Fruit fly (Drosophila melanogaster) whole organism, embryonic: ENCODE data around the gene ATP7.

Experiments used
- Atf6 ChIP-seq: fragments of 200-800 bp; sonication (Bioruptor generic); IDR thresholded peaks from 2 replicates; pipeline ENCODE4 v1.3.6; 2022; ENCODE audit warnings: missing biosample characterization, missing genetic modification characterization
- B-H2 ChIP-seq: fragments of 200-800 bp; sonication (Bioruptor generic); optimal IDR thresholded peaks from 2 replicates; lab custom pipeline; 2018; ENCODE audit warnings: missing biosample characterization, mild to moderate bottlenecking, missing genetic modification characterization
- Bgb ChIP-seq: fragments of 200-800 bp; sonication (Bioruptor generic); IDR thresholded peaks from 2 replicates; pipeline ENCODE4 v1.3.6; 2022; ENCODE audit warnings: missing biosample characterization, missing genetic modification characterization; ENCODE audit not compliant: partially characterized antibody
- C15 ChIP-seq: fragments of 200-800 bp; sonication (Bioruptor generic); IDR thresholded peaks from 3 replicates; pipeline ENCODE4 v1.3.6; 2022; ENCODE audit warnings: missing biosample characterization, missing genetic modification characterization
- CG10979 ChIP-seq: fragments of 200-800 bp; sonication (Bioruptor generic); optimal IDR thresholded peaks from 2 replicates; lab custom pipeline; 2018; ENCODE audit warnings: missing biosample characterization, mild to moderate bottlenecking, missing genetic modification characterization, moderate library complexity
- CG12071 ChIP-seq: fragments of 200-800 bp; sonication (Bioruptor generic); optimal IDR thresholded peaks from 3 replicates; lab custom pipeline; 2018; ENCODE audit warnings: missing biosample characterization, mild to moderate bottlenecking, missing genetic modification characterization
- CG12155 ChIP-seq: fragments of 200-800 bp; sonication (Bioruptor generic); optimal IDR thresholded peaks from 3 replicates; lab custom pipeline; 2016; ENCODE audit warnings: missing biosample characterization, missing genetic modification characterization
- CG12744 ChIP-seq: fragments of 200-800 bp; sonication (Bioruptor generic); optimal IDR thresholded peaks from 2 replicates; lab custom pipeline; 2016; ENCODE audit warnings: missing biosample characterization, missing genetic modification characterization
- CG12942 ChIP-seq: fragments of 200-800 bp; sonication (Bioruptor generic); optimal IDR thresholded peaks from 3 replicates; lab custom pipeline; 2016; ENCODE audit warnings: missing biosample characterization, missing genetic modification characterization
- CG13123 ChIP-seq: fragments of 200-800 bp; sonication (Bioruptor generic); optimal IDR thresholded peaks from 2 replicates; lab custom pipeline; 2016; ENCODE audit warnings: missing biosample characterization, missing genetic modification characterization
- CG14014 ChIP-seq: fragments of 200-800 bp; sonication (Bioruptor generic); IDR thresholded peaks from 2 replicates; pipeline ENCODE4 v1.3.6; 2022; ENCODE audit warnings: missing biosample characterization, missing genetic modification characterization
- CG14050 ChIP-seq: fragments of 200-800 bp; sonication (Bioruptor generic); IDR thresholded peaks from 3 replicates; pipeline ENCODE4 v1.3.6; 2022; ENCODE audit warnings: missing biosample characterization, missing genetic modification characterization
- CG15269 ChIP-seq: fragments of 200-800 bp; sonication (Bioruptor generic); optimal IDR thresholded peaks from 2 replicates; lab custom pipeline; 2018; ENCODE audit warnings: missing biosample characterization, mild to moderate bottlenecking, missing genetic modification characterization, moderate library complexity
- CG16815 ChIP-seq: fragments of 200-800 bp; sonication (Bioruptor generic); optimal IDR thresholded peaks from 3 replicates; lab custom pipeline; 2017; ENCODE audit warnings: missing biosample characterization, mild to moderate bottlenecking, missing genetic modification characterization
- CG2678 ChIP-seq: fragments of 200-800 bp; sonication (Bioruptor generic); optimal IDR thresholded peaks from 3 replicates; lab custom pipeline; 2019; ENCODE audit warnings: missing biosample characterization, mild to moderate bottlenecking, missing genetic modification characterization, moderate library complexity
- CG2712 ChIP-seq: fragments of 200-800 bp; optimal IDR thresholded peaks from 3 replicates; lab custom pipeline; 2019; ENCODE audit warnings: missing biosample characterization, mild to moderate bottlenecking, missing genetic modification characterization, moderate library complexity
- CG31365 ChIP-seq: fragments of 200-800 bp; sonication (Bioruptor generic); optimal IDR thresholded peaks from 2 replicates; lab custom pipeline; 2018; ENCODE audit warnings: missing biosample characterization, mild to moderate bottlenecking, missing genetic modification characterization
- CG31441 ChIP-seq: fragments of 200-800 bp; sonication (Bioruptor generic); IDR thresholded peaks from 2 replicates; pipeline ENCODE4 v1.3.6; 2022; ENCODE audit warnings: missing biosample characterization, missing genetic modification characterization
- CG3163 ChIP-seq: fragments of 200-800 bp; sonication (Bioruptor generic); optimal IDR thresholded peaks from 3 replicates; lab custom pipeline; 2016; ENCODE audit warnings: missing biosample characterization, missing genetic modification characterization
- CG3281 ChIP-seq: fragments of 200-800 bp; sonication (Bioruptor generic); optimal IDR thresholded peaks from 3 replicates; lab custom pipeline; 2017; ENCODE audit warnings: missing biosample characterization, mild to moderate bottlenecking, missing genetic modification characterization
- CG33213 ChIP-seq: fragments of 200-800 bp; sonication (Bioruptor generic); optimal IDR thresholded peaks from 3 replicates; lab custom pipeline; 2016; ENCODE audit warnings: missing biosample characterization, missing genetic modification characterization
- CG3995 ChIP-seq: fragments of 200-800 bp; sonication (Bioruptor generic); optimal IDR thresholded peaks from 3 replicates; lab custom pipeline; 2016; ENCODE audit warnings: missing biosample characterization, missing genetic modification characterization
- CG4730 ChIP-seq: fragments of 200-800 bp; sonication (Bioruptor generic); IDR thresholded peaks from 2 replicates; pipeline ENCODE4 v1.3.6; 2022; ENCODE audit warnings: missing biosample characterization, missing genetic modification characterization
- CG8388 ChIP-seq: fragments of 200-800 bp; sonication (Bioruptor generic); optimal IDR thresholded peaks from 2 replicates; lab custom pipeline; 2019; ENCODE audit warnings: missing biosample characterization, mild to moderate bottlenecking, missing genetic modification characterization, moderate library complexity
- Dip3 ChIP-seq: fragments of 200-800 bp; sonication (Bioruptor generic); optimal IDR thresholded peaks from 3 replicates; lab custom pipeline; 2016; ENCODE audit warnings: missing biosample characterization, missing genetic modification characterization
- Doc3 ChIP-seq: fragments of 200-800 bp; sonication (Bioruptor generic); IDR thresholded peaks from 3 replicates; pipeline ENCODE4 v1.3.6; 2022; ENCODE audit warnings: missing biosample characterization, missing genetic modification characterization; ENCODE audit not compliant: partially characterized antibody
- E2f1 ChIP-seq: fragments of 200-800 bp; sonication (Bioruptor generic); IDR thresholded peaks from 2 replicates; pipeline ENCODE4 v1.3.6; 2022; ENCODE audit warnings: missing biosample characterization, missing genetic modification characterization
- Hr51 ChIP-seq, 2 experiments: fragments of 200-800 bp; sonication (Bioruptor generic); optimal IDR thresholded peaks; 2 replicates in 1 of 2; 3 replicates in 1 of 2; lab custom pipeline; 2016 to 2018; ENCODE audit warnings: missing biosample characterization in 2 of 2, missing genetic modification characterization in 2 of 2, mild to moderate bottlenecking in 1 of 2, moderate library complexity in 1 of 2
- Lhr ChIP-seq: fragments of 200-800 bp; sonication (Bioruptor generic); optimal IDR thresholded peaks from 3 replicates; lab custom pipeline; 2017; ENCODE audit warnings: mild to moderate bottlenecking, missing biosample characterization, missing genetic modification reagents, missing genetic modification characterization
- Mes4 ChIP-seq: fragments of 200-800 bp; sonication (Bioruptor generic); optimal IDR thresholded peaks from 2 replicates; lab custom pipeline; 2016; ENCODE audit warnings: missing biosample characterization, missing genetic modification characterization
- NC2α ChIP-seq: fragments of 200-800 bp; sonication (Bioruptor generic); optimal IDR thresholded peaks from 2 replicates; lab custom pipeline; 2016; ENCODE audit warnings: missing biosample characterization, missing genetic modification characterization
- Sox102F ChIP-seq: fragments of 200-800 bp; sonication (Bioruptor generic); optimal IDR thresholded peaks from 2 replicates; lab custom pipeline; 2018; ENCODE audit warnings: missing biosample characterization, mild to moderate bottlenecking, missing genetic modification characterization, moderate library complexity
- Sry-δ ChIP-seq: fragments of 200-800 bp; sonication (Bioruptor generic); optimal IDR thresholded peaks from 2 replicates; lab custom pipeline; 2016; ENCODE audit warnings: missing biosample characterization, missing genetic modification characterization
- TFAM ChIP-seq: fragments of 200-800 bp; sonication (Bioruptor generic); optimal IDR thresholded peaks from 2 replicates; lab custom pipeline; 2017; ENCODE audit warnings: missing biosample characterization, missing genetic modification characterization, inconsistent platforms
- Tbp ChIP-seq: fragments of >200 bp; optimal IDR thresholded peaks from 2 replicates; lab custom pipeline; 2018; ENCODE audit warnings: missing biosample characterization, missing genetic modification characterization
- al ChIP-seq: fragments of 200-800 bp; sonication (Bioruptor generic); IDR thresholded peaks from 2 replicates; pipeline ENCODE4 v1.3.6; 2022; ENCODE audit warnings: missing biosample characterization, missing genetic modification characterization
- cg ChIP-seq: fragments of 200-800 bp; sonication (Bioruptor generic); optimal IDR thresholded peaks from 3 replicates; lab custom pipeline; 2019; ENCODE audit warnings: missing biosample characterization, mild to moderate bottlenecking, missing genetic modification characterization, moderate library complexity
- corto ChIP-seq: fragments of 200-800 bp; sonication (Bioruptor generic); optimal IDR thresholded peaks from 2 replicates; lab custom pipeline; 2016; ENCODE audit warnings: missing biosample characterization, mild to moderate bottlenecking, missing genetic modification characterization, moderate library complexity
- crol ChIP-seq: fragments of 200-800 bp; sonication (Bioruptor generic); IDR thresholded peaks from 2 replicates; pipeline ENCODE4 v1.3.6; 2022; ENCODE audit warnings: missing biosample characterization, missing genetic modification characterization
- dmrt99B ChIP-seq: fragments of 200-800 bp; sonication (Bioruptor generic); optimal IDR thresholded peaks from 2 replicates; lab custom pipeline; 2018; ENCODE audit warnings: missing biosample characterization, mild to moderate bottlenecking, missing genetic modification characterization, moderate library complexity
- gem ChIP-seq: fragments of 200-800 bp; sonication (Bioruptor generic); optimal IDR thresholded peaks from 2 replicates; lab custom pipeline; 2019; ENCODE audit warnings: missing biosample characterization, mild to moderate bottlenecking, missing genetic modification characterization, moderate library complexity
- ind ChIP-seq: fragments of 200-800 bp; sonication (Bioruptor generic); optimal IDR thresholded peaks from 3 replicates; lab custom pipeline; 2016; ENCODE audit warnings: missing biosample characterization, missing genetic modification characterization
- nom ChIP-seq: fragments of 200-800 bp; sonication (Bioruptor generic); optimal IDR thresholded peaks from 2 replicates; lab custom pipeline; 2017; ENCODE audit warnings: missing biosample characterization, missing genetic modification characterization, mild to moderate bottlenecking, moderate library complexity, missing genetic modification reagents
- odd ChIP-seq: fragments of 200-800 bp; sonication (Bioruptor generic); optimal IDR thresholded peaks from 2 replicates; lab custom pipeline; 2017; ENCODE audit warnings: missing biosample characterization, mild to moderate bottlenecking, missing genetic modification characterization
- onecut ChIP-seq: fragments of 200-800 bp; sonication (Bioruptor generic); IDR thresholded peaks from 2 replicates; pipeline ENCODE4 v1.3.6; 2022; ENCODE audit warnings: missing biosample characterization, missing genetic modification characterization
- pum ChIP-seq: fragments of 200-800 bp; sonication (Bioruptor generic); optimal IDR thresholded peaks from 2 replicates; lab custom pipeline; 2016; ENCODE audit warnings: missing biosample characterization, missing genetic modification characterization
- run ChIP-seq: fragments of 200-800 bp; sonication (Bioruptor generic); optimal IDR thresholded peaks from 3 replicates; lab custom pipeline; 2018; ENCODE audit warnings: missing biosample characterization, mild to moderate bottlenecking, missing genetic modification characterization
- sens ChIP-seq: fragments of 200-800 bp; sonication (Bioruptor generic); peaks from one replicate; lab custom pipeline; 2016; ENCODE audit warnings: missing biosample characterization, missing genetic modification characterization
- shn ChIP-seq: fragments of 200-800 bp; sonication (Bioruptor generic); optimal IDR thresholded peaks from 3 replicates; lab custom pipeline; 2016; ENCODE audit warnings: missing biosample characterization, missing genetic modification characterization
- slbo ChIP-seq: fragments of 200-800 bp; sonication (Bioruptor generic); IDR thresholded peaks from 2 replicates; pipeline ENCODE4 v1.3.6; 2022; ENCODE audit warnings: missing biosample characterization, missing genetic modification characterization
- sug ChIP-seq: fragments of 200-800 bp; optimal IDR thresholded peaks from 2 replicates; lab custom pipeline; 2019; ENCODE audit warnings: missing biosample characterization, mild to moderate bottlenecking, missing genetic modification characterization, moderate library complexity

ATP7 gene

dm6 chrX:11805066-11805766 is 49.6 kb upstream of the ATP7 start (continued):
- no peak for TF ChIP-seq NC2α (GFP tag; lab: Kevin White, UChicago)
- TF ChIP-seq CG14014 (GFP tag; lab: Robert Waterston, UW), result no peak
- peak; percentile 80 for TF ChIP-seq sens
- peak; percentile 23 for TF ChIP-seq corto (GFP tag; lab: Kevin White, UChicago)
- TF ChIP-seq B-H2, result no peak
- TF ChIP-seq Tbp (GFP tag; lab: Kevin White, UChicago), result no peak
- no peak for TF ChIP-seq CG12071 (GFP tag; lab: Kevin White, UChicago)
- no peak for TF ChIP-seq CG10979
- TF ChIP-seq CG4730 (GFP tag; lab: Robert Waterston, UW), result no peak
- TF ChIP-seq ind (GFP tag; lab: Kevin White, UChicago), result no peak
- no peak for TF ChIP-seq pum (GFP tag; lab: Kevin White, UChicago)
- no peak for TF ChIP-seq dmrt99B (tag; lab: Kevin White, UChicago)
- TF ChIP-seq Sry-δ, result peak; percentile 1
- peak; percentile 9 for TF ChIP-seq cg (GFP tag; lab: Kevin White, UChicago)
- no peak for TF ChIP-seq shn
- no peak for TF ChIP-seq E2f1 (GFP tag; lab: Robert Waterston, UW)
- TF ChIP-seq Doc3, result no peak
- TF ChIP-seq Hr51 (GFP tag; optimal IDR thresholded peaks at IDR 0.05; lab: Kevin White, UChicago), result no peak
- no peak for TF ChIP-seq crol (GFP tag; lab: Robert Waterston, UW)
- TF ChIP-seq CG12744 (GFP tag; lab: Kevin White, UChicago), result no peak
- no peak for TF ChIP-seq CG12155 (GFP tag; lab: Kevin White, UChicago)
- no peak for TF ChIP-seq Bgb (GFP tag; lab: Robert Waterston, UW)
- TF ChIP-seq al (GFP tag; lab: Robert Waterston, UW), result no peak
- TF ChIP-seq nom (GFP tag; lab: Kevin White, UChicago), result peak; percentile 61
- TF ChIP-seq Sox102F (GFP tag; lab: Kevin White, UChicago), result no peak
- no peak for TF ChIP-seq CG13123
- no peak for TF ChIP-seq CG15269
- TF ChIP-seq CG2678 (tag; lab: Kevin White, UChicago), result no peak
- no peak for TF ChIP-seq Dip3 (GFP tag; lab: Kevin White, UChicago)
- TF ChIP-seq CG31441, result no peak
- no peak for TF ChIP-seq CG3163 (GFP tag; lab: Kevin White, UChicago)
- TF ChIP-seq odd, result no peak
- TF ChIP-seq onecut, result no peak
- no peak for TF ChIP-seq TFAM
- no peak for TF ChIP-seq Atf6
- TF ChIP-seq CG2712, result no peak
- no peak for TF ChIP-seq slbo
- TF ChIP-seq gem (tag; lab: Kevin White, UChicago), result no peak
- no peak for TF ChIP-seq run
- TF ChIP-seq CG31365 (tag; lab: Kevin White, UChicago), result no peak
- no peak for TF ChIP-seq CG14050 (GFP tag; lab: Robert Waterston, UW)
- TF ChIP-seq Lhr (GFP tag; lab: Kevin White, UChicago), result no peak
- TF ChIP-seq CG8388, result no peak
- no peak for TF ChIP-seq C15 (GFP tag; lab: Robert Waterston, UW)
- no peak for TF ChIP-seq CG16815 (GFP tag; lab: Kevin White, UChicago)
- TF ChIP-seq CG3995 (GFP tag; lab: Kevin White, UChicago), result no peak
- no peak for TF ChIP-seq Mes4 (GFP tag; lab: Kevin White, UChicago)
- TF ChIP-seq CG33213 (GFP tag; lab: Kevin White, UChicago), result no peak
- TF ChIP-seq sug (tag; lab: Kevin White, UChicago), result no peak
- TF ChIP-seq CG12942 (GFP tag; lab: Kevin White, UChicago), result no peak
- TF ChIP-seq CG3281 (GFP tag; lab: Kevin White, UChicago), result no peak
